Worm (Caenorhabditis elegans): Measurements from ENCODE around the gene F52D2.6.

- TF ChIP-seq elt-3 (tag; optimal IDR thresholded peaks at IDR 0.05) (no peak), mls-2 (tag; optimal IDR thresholded peaks at IDR 0.05) (no peak), ces-1 (GFP tag; optimal IDR thresholded peaks at IDR 0.05) (no peak), mab-5 (tag; optimal IDR thresholded peaks at IDR 0.05) (no peak), cnd-1 (tag; optimal IDR thresholded peaks at IDR 0.05) (no peak), lin-32 (GFP tag; optimal IDR thresholded peaks at IDR 0.05) (no peak), ceh-83 (GFP tag; optimal IDR thresholded peaks at IDR 0.05) (no peak), pha-4 (tag; optimal IDR thresholded peaks at IDR 0.05) (no peak)
Measured at ce11 chrX:1984831-1985230, 9.0 kb downstream of the F52D2.6 start.

Measured in whole organism, mixed stage, embryonic.